Worm (Caenorhabditis elegans): Measurements from ENCODE around the gene efa-6.

DNA sequence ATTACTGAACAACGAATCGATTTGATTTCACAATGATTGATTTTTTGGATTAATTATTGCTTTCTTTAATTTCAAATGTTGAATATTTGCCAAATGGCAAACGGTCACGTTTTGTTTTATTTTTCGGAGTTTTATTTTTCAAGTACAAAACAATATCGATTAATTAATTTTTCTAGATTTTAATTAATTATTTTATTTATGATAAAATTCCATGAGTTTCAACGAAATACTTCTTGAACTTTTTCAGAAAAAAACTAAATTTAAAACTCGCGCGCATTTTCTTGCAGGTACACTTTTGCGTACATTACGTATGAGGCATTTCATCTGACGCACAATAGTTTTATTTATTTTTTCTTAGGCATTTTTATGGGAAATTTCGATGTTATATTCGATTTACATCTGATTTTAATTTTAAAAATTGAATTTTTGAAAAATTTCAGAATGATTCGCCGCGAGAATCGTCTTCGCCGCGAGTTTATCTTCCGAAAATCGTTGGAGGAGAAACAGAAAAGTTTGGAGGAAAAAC is 55.5 kb downstream of the efa-6 start, which contains the start of the genes ZK795.2 and ZK795.3:
- TF ChIP-seq ztf-11 (tag; optimal IDR thresholded peaks at IDR 0.05) (no peak), F16B12.6 (tag; optimal IDR thresholded peaks at IDR 0.05) (peak; percentile 97), snpc-4 (tag; optimal IDR thresholded peaks at IDR 0.05) (peak; percentile 30), nhr-28 (tag; optimal IDR thresholded peaks at IDR 0.05) (no peak), unc-62 (GFP tag; optimal IDR thresholded peaks at IDR 0.05) (no peak), lin-15B (tag; optimal IDR thresholded peaks at IDR 0.05) (no peak), nhr-19 (GFP tag; conservative IDR thresholded peaks at IDR 0.05) (peak; percentile 66), elt-3 (tag; optimal IDR thresholded peaks at IDR 0.05) (peak in 2 of 6 experiments; percentile 26 to 43), ama-1 (optimal IDR thresholded peaks at IDR 0.05) (no peak), blmp-1 (tag; optimal IDR thresholded peaks at IDR 0.05) (peak; percentile 58)
